Worm (Caenorhabditis elegans) whole organism, young adult: Measurements from ENCODE around the gene T19D12.10.

Source experiments
- ceh-100 ChIP-seq: fragments of 200-800 bp; sonication (Bioruptor generic); IDR thresholded peaks from 2 replicates; pipeline ENCODE4 v1.3.6; 2022; ENCODE audit warnings: missing genetic modification reagents, missing genetic modification characterization, missing compliant biosample characterization
- nfya-1 ChIP-seq: sonication (generic microtip); optimal IDR thresholded peaks from 2 replicates; lab custom pipeline; 2017; ENCODE audit warnings: antibody characterized with exemption, missing compliant biosample characterization, missing genetic modification characterization, borderline replicate concordance; ENCODE audit not compliant: insufficient read depth

DNA sequence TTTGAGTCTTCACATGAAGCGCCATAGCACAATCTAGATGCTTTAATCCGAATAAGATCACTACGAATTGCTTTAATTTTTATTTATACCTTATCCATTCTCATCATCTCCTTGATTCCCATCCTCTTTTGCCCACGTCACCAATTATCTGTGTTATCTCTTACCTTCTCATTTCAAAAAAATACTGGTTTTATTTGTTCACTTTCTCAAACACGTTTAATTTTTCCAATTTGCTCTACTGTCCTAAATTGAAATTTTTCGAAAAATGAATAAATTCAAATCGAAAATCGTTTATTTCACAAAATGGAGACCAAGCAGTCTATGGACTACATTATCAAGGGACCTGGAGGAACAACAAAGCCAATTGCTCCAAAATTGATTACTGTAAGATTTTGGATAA, 36.8 kb downstream of the T19D12.10 start, which contains the start of gene F54H5.3:
- no peak for TF ChIP-seq ceh-100 (GFP tag; lab: Robert Waterston, UW)
- TF ChIP-seq nfya-1 (tag; lab: Kevin White, UChicago) = no peak
